Fruit fly (Drosophila melanogaster): ENCODE measurements around the gene msd5.

msd5 gene

DNA sequence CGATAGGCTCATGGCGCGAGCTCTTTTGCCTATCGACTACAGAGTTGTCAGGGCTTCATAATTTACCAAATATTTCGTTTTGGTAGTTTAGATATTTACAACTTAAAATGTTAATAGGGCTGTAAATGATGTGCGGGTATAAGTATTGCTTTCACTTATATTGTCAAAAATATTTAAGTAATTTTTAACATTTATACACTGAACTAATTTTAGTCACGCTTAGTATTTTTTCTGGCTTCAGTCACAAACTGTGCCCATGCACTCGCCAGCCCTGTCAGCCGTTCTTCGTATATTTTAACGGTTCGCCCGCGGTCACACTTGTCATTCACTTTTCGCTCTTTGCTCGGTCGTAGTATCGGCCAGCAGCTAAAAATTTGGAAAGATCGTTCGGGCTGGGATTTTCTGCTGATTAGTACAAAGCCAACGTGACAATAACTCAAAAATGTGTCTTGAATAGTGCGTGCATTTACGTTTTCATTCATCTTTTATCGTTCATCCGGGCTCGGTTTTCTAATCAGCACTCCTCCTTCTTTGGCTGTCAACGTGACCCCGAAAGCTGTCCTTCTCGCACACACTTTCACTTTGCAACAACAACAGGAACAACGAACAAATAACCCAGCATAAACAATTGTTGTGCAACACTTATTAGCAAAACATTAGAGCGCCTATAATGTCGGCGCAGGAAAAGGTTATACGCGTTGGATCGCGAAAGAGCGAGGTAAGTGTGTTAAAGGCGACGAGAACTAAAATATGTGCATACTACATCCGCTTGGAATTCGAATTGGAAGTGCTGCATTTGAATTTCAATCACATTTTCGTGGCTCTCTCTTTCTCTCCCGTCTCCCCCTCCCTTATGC, 1.9 kb upstream of the msd5 start, which contains the start of the genes Hmbs and CG2211 (continued):
- TF ChIP-seq CG15269 (tag; optimal IDR thresholded peaks at IDR 0.05) (peak; percentile 86), crc (GFP tag; optimal IDR thresholded peaks at IDR 0.05) (peak; percentile 76), Dad (GFP tag; optimal IDR thresholded peaks at IDR 0.05) (peak; percentile 89), salm (tag; optimal IDR thresholded peaks at IDR 0.05) (peak; percentile 34), chn (GFP tag; optimal IDR thresholded peaks at IDR 0.05) (peak; percentile 92), ewg (GFP tag; optimal IDR thresholded peaks at IDR 0.05) (peak; percentile 72), Med (GFP tag) (peak; percentile 98), HmgD (GFP tag; optimal IDR thresholded peaks at IDR 0.05) (peak; percentile 90), CG2202 (tag; optimal IDR thresholded peaks at IDR 0.05) (peak; percentile 65), CG10274 (GFP tag; optimal IDR thresholded peaks at IDR 0.05) (no peak), CG32772 (GFP tag; IDR thresholded peaks at IDR 0.05) (peak; percentile 73), CG17186 (GFP tag; optimal IDR thresholded peaks at IDR 0.05) (peak; percentile 89), zf30C (GFP tag; optimal IDR thresholded peaks at IDR 0.05) (no peak), crp (GFP tag; optimal IDR thresholded peaks at IDR 0.05) (peak; percentile 69 to 94), wor (GFP tag; IDR thresholded peaks at IDR 0.05) (peak; percentile 58; the same call in 1 of the 2 replicates), CG9817 (tag; optimal IDR thresholded peaks at IDR 0.05) (peak; percentile 81), Lhr (GFP tag; optimal IDR thresholded peaks at IDR 0.05) (peak; percentile 80), gcm (GFP tag; optimal IDR thresholded peaks at IDR 0.05) (peak; percentile 35), CG2678 (tag; optimal IDR thresholded peaks at IDR 0.05) (peak; percentile 89), Taf1 (GFP tag; IDR thresholded peaks at IDR 0.05) (peak; percentile 50; the same call in 1 of the 2 replicates), Trl (optimal IDR thresholded peaks at IDR 0.05) (no peak), Trl (GFP tag; optimal IDR thresholded peaks at IDR 0.05) (peak; percentile 89), gem (tag; optimal IDR thresholded peaks at IDR 0.05) (peak; percentile 89), CG17829 (tag; optimal IDR thresholded peaks at IDR 0.05) (peak; percentile 94), prd (optimal IDR thresholded peaks at IDR 0.05) (no peak), prd (GFP tag; IDR thresholded peaks at IDR 0.05) (peak; percentile 92), CG9932 (GFP tag; IDR thresholded peaks at IDR 0.05) (peak; percentile 94), dm (GFP tag; optimal IDR thresholded peaks at IDR 0.05) (peak; percentile 86), ttk (GFP tag; IDR thresholded peaks at IDR 0.05) (peak; percentile 77), pfk (GFP tag; optimal IDR thresholded peaks at IDR 0.05) (peak; percentile 34), CG4617 (GFP tag; optimal IDR thresholded peaks at IDR 0.05; ENCODE audit: borderline replicate concordance) (peak; percentile 87), CG15696 (tag; optimal IDR thresholded peaks at IDR 0.05) (peak; percentile 92), luna (GFP tag; optimal IDR thresholded peaks at IDR 0.05) (peak; percentile 12), CG10543 (GFP tag; optimal IDR thresholded peaks at IDR 0.05) (peak; percentile 92), CG1832 (GFP tag; optimal IDR thresholded peaks at IDR 0.05) (no peak), slbo (GFP tag; IDR thresholded peaks at IDR 0.05) (peak; percentile 91), CG14965 (GFP tag; optimal IDR thresholded peaks at IDR 0.05; ENCODE audit: borderline replicate concordance) (no peak), Rfx (GFP tag; IDR thresholded peaks at IDR 0.05) (peak; percentile 92), CG14667 (GFP tag; IDR thresholded peaks at IDR 0.05) (peak; percentile 62), Chrac-16 (GFP tag; optimal IDR thresholded peaks at IDR 0.05) (peak; percentile 93), sens-2 (GFP tag; IDR thresholded peaks at IDR 0.05) (peak; percentile 74), seq (GFP tag; IDR thresholded peaks at IDR 0.05) (peak; percentile 75), wek (GFP tag; optimal IDR thresholded peaks at IDR 0.05) (peak; percentile 28), CG4820 (GFP tag; optimal IDR thresholded peaks at IDR 0.05) (peak; percentile 87), Hmx (GFP tag; optimal IDR thresholded peaks at IDR 0.05) (peak; percentile 72), CG2116 (GFP tag; optimal IDR thresholded peaks at IDR 0.05) (peak; percentile 89), Bdp1 (GFP tag; optimal IDR thresholded peaks at IDR 0.05) (peak; percentile 79), CG14014 (GFP tag; IDR thresholded peaks at IDR 0.05) (peak; percentile 87), ken (GFP tag; IDR thresholded peaks at IDR 0.05) (peak; percentile 81)

All from whole organism, embryonic.